Worm (Caenorhabditis elegans) whole organism, midembryonic: ENCODE data around the gene R07E5.6.

Source experiments
- med-1 ChIP-seq: sonication (generic microtip); optimal IDR thresholded peaks from 2 replicates; lab custom pipeline; 2017; ENCODE audit warnings: missing genetic modification characterization, mild to moderate bottlenecking, missing compliant biosample characterization, antibody characterized with exemption, missing genetic modification reagents; ENCODE audit not compliant: insufficient read depth
- tab-1 ChIP-seq: fragments of 200-800 bp; sonication (Bioruptor generic); IDR thresholded peaks from 2 replicates; pipeline ENCODE4 v1.3.6; 2022; ENCODE audit warnings: missing genetic modification characterization, missing compliant biosample characterization

DNA sequence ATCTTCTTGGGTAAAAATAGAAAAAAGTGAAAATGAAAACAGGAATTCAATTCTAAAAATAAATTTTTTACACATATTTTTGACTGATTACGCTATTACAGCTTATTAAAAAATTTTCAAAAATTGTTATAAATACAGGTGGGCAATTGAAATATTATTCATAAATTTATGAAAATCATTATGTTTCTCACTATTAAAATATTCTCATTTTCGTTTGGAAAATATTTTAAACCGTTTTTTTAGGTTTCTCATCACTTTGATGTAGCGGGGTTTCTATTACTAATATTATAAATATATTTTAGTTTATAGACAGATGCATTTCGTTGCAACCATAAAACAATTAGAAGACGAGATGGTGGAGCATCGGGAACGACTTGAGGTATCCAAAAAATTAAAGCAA lies 1.4 kb upstream of the R07E5.6 start, which contains the start of gene R07E5.5:
- TF ChIP-seq med-1 (GFP tag; lab: Kevin White, UChicago) (no peak), tab-1 (GFP tag; lab: Robert Waterston, UW) (no peak)
